Worm (Caenorhabditis elegans) whole organism, mixed stage, embryonic: ENCODE measurements around the gene fbxa-5.

Experiments
- M03D4.4 ChIP-seq: sonication (generic microtip); optimal IDR thresholded peaks from 2 replicates; lab custom pipeline; 2017; ENCODE audit warnings: mild to moderate bottlenecking, missing genetic modification characterization, missing compliant biosample characterization
- bed-3 ChIP-seq: fragments of 200-800 bp; sonication (Bioruptor generic); optimal IDR thresholded peaks from 3 replicates; lab custom pipeline; 2018; ENCODE audit warnings: mild to moderate bottlenecking, missing genetic modification characterization, moderate library complexity, missing compliant biosample characterization
- ceh-39 ChIP-seq: fragments of 150-350 bp; optimal IDR thresholded peaks from 2 replicates; lab custom pipeline; 2014; ENCODE audit warnings: missing biosample characterization, missing genetic modification characterization
- ceh-43 ChIP-seq: fragments of 200-800 bp; sonication (Bioruptor generic); optimal IDR thresholded peaks from 2 replicates; lab custom pipeline; 2018; ENCODE audit warnings: mild to moderate bottlenecking, missing genetic modification characterization, moderate library complexity, missing compliant biosample characterization
- ces-1 ChIP-seq: fragments of 150-350 bp; optimal IDR thresholded peaks from 2 replicates; lab custom pipeline; 2014; ENCODE audit warnings: missing biosample characterization, missing genetic modification reagents, missing genetic modification characterization
- cnd-1 ChIP-seq: fragments of 200-800 bp; sonication (Bioruptor generic); optimal IDR thresholded peaks from 2 replicates; lab custom pipeline; 2018; ENCODE audit warnings: mild to moderate bottlenecking, missing genetic modification characterization, missing compliant biosample characterization
- elt-1 ChIP-seq: sonication (generic microtip); optimal IDR thresholded peaks from 2 replicates; lab custom pipeline; 2017; ENCODE audit warnings: missing genetic modification characterization, mild to moderate bottlenecking, missing compliant biosample characterization, antibody characterized with exemption, moderate library complexity, borderline replicate concordance; ENCODE audit not compliant: insufficient read depth
- elt-3 ChIP-seq: fragments of 150-350 bp; optimal IDR thresholded peaks from 2 replicates; lab custom pipeline; 2014; ENCODE audit warnings: missing biosample characterization, missing genetic modification characterization
- flh-1 ChIP-seq: fragments of 200-800 bp; sonication (Bioruptor generic); optimal IDR thresholded peaks from 2 replicates; lab custom pipeline; 2018; ENCODE audit warnings: mild to moderate bottlenecking, missing genetic modification characterization, moderate library complexity, missing compliant biosample characterization
- ham-2 ChIP-seq: fragments of 200-800 bp; sonication (Bioruptor generic); optimal IDR thresholded peaks from 2 replicates; lab custom pipeline; 2018; ENCODE audit warnings: mild to moderate bottlenecking, missing genetic modification characterization, missing compliant biosample characterization
- hlh-1 ChIP-seq: fragments of 150-350 bp; optimal IDR thresholded peaks from 2 replicates; lab custom pipeline; 2014; ENCODE audit warnings: missing biosample characterization, missing genetic modification reagents, missing genetic modification characterization
- lin-13 ChIP-seq: fragments of 150-350 bp; optimal IDR thresholded peaks from 2 replicates; lab custom pipeline; 2014; ENCODE audit warnings: missing biosample characterization, missing genetic modification characterization
- lin-32 ChIP-seq: fragments of 200-800 bp; sonication (Bioruptor generic); optimal IDR thresholded peaks from 2 replicates; lab custom pipeline; 2018; ENCODE audit warnings: mild to moderate bottlenecking, missing genetic modification characterization, missing compliant biosample characterization
- lsy-2 ChIP-seq: fragments of 150-350 bp; optimal IDR thresholded peaks from 2 replicates; lab custom pipeline; 2014; ENCODE audit warnings: missing biosample characterization, missing genetic modification characterization
- mab-5 ChIP-seq: fragments of 150-350 bp; optimal IDR thresholded peaks from 2 replicates; lab custom pipeline; 2014; ENCODE audit warnings: missing biosample characterization, missing genetic modification characterization
- mls-2 ChIP-seq: sonication (generic microtip); optimal IDR thresholded peaks from 2 replicates; lab custom pipeline; 2016; ENCODE audit warnings: mild to moderate bottlenecking, missing genetic modification characterization, moderate library complexity, missing compliant biosample characterization
- nhr-12 ChIP-seq: fragments of 150-350 bp; optimal IDR thresholded peaks from 2 replicates; lab custom pipeline; 2014; ENCODE audit warnings: missing biosample characterization, missing genetic modification characterization
- nhr-2 ChIP-seq: fragments of 150-350 bp; optimal IDR thresholded peaks from 2 replicates; lab custom pipeline; 2014; ENCODE audit warnings: missing biosample characterization, missing genetic modification characterization
- nhr-237 ChIP-seq: fragments of 150-350 bp; optimal IDR thresholded peaks from 2 replicates; lab custom pipeline; 2014; ENCODE audit warnings: missing biosample characterization, missing genetic modification characterization
- nhr-28 ChIP-seq: fragments of 150-350 bp; optimal IDR thresholded peaks from 2 replicates; lab custom pipeline; 2014; ENCODE audit warnings: missing biosample characterization, missing genetic modification characterization
- nhr-76 ChIP-seq: sonication (generic microtip); optimal IDR thresholded peaks from 2 replicates; lab custom pipeline; 2017; ENCODE audit warnings: missing biosample characterization, missing genetic modification characterization
- pha-4 ChIP-seq: fragments of 150-350 bp; optimal IDR thresholded peaks from 2 replicates; lab custom pipeline; 2018; ENCODE audit warnings: missing biosample characterization, missing genetic modification reagents, missing genetic modification characterization
- sem-2 ChIP-seq: fragments of 200-800 bp; sonication (Bioruptor generic); optimal IDR thresholded peaks from 2 replicates; lab custom pipeline; 2018; ENCODE audit warnings: mild to moderate bottlenecking, missing genetic modification characterization, missing compliant biosample characterization
- snpc-4 ChIP-seq: fragments of 150-350 bp; optimal IDR thresholded peaks from 2 replicates; lab custom pipeline; 2014; ENCODE audit warnings: missing biosample characterization, missing genetic modification characterization
- sptf-1 ChIP-seq: sonication (generic microtip); optimal IDR thresholded peaks from 2 replicates; lab custom pipeline; 2017; ENCODE audit warnings: mild to moderate bottlenecking, missing genetic modification characterization, moderate library complexity, missing compliant biosample characterization
- tbx-8 ChIP-seq: fragments of 200-800 bp; sonication (Bioruptor generic); optimal IDR thresholded peaks from 2 replicates; lab custom pipeline; 2018; ENCODE audit warnings: mild to moderate bottlenecking, missing genetic modification characterization, moderate library complexity, missing compliant biosample characterization
- unc-120 ChIP-seq: sonication (generic microtip); optimal IDR thresholded peaks from 2 replicates; lab custom pipeline; 2017; ENCODE audit warnings: missing genetic modification characterization, missing compliant biosample characterization; ENCODE audit not compliant: poor library complexity, severe bottlenecking
- unc-39 ChIP-seq: fragments of 150-350 bp; optimal IDR thresholded peaks from 2 replicates; lab custom pipeline; 2014; ENCODE audit warnings: missing biosample characterization, missing genetic modification characterization
- unc-62 ChIP-seq: fragments of 150-350 bp; optimal IDR thresholded peaks from 2 replicates; lab custom pipeline; 2014; ENCODE audit warnings: missing biosample characterization, missing genetic modification reagents, missing genetic modification characterization
- zip-8 ChIP-seq: fragments of 150-350 bp; optimal IDR thresholded peaks from 2 replicates; lab custom pipeline; 2014; ENCODE audit warnings: missing biosample characterization, missing genetic modification characterization
- ztf-11 ChIP-seq: fragments of 150-350 bp; optimal IDR thresholded peaks from 2 replicates; lab custom pipeline; 2014; ENCODE audit warnings: missing biosample characterization, missing genetic modification characterization

Gene fbxa-5

DNA sequence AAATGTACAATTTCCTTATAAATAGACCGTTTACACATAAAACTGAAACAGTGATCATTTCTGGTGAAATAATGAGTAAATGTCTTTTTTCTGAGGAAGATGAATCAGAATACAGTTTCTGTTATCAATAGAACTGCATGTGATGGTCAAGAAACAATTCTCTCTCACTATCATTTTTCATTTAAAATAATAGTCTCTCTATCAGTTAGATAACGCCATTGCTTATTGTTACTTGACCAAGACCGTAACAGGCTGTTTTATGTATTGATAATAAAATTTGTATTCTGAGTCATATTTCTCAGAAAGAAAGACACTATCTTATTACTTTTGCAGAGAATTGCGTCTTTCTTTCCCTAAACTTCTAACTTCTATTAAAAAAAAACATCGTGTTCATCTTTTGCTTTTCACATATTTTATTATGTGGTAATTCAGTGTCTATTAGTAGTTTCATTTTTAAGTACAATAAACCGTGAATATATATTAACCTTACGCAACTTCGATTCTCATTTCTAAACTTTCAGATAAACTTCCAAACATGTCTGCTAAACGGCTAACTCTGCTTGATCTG is 44.9 kb downstream of the fbxa-5 start, which contains the start of gene fbxa-35:
TSS of gene fbxa-35 (plus strand) at position 518 of the 568 bp plus-strand sequence.
- no peak for TF ChIP-seq tbx-8
- no peak for TF ChIP-seq nhr-2 (tag; lab: Kevin White, UChicago)
- no peak for TF ChIP-seq ces-1 (GFP tag; lab: Kevin White, UChicago)
- TF ChIP-seq M03D4.4: no peak
- TF ChIP-seq bed-3: no peak
- no peak for TF ChIP-seq mls-2 (tag; lab: Kevin White, UChicago)
- TF ChIP-seq zip-8 (tag; lab: Kevin White, UChicago): no peak
- no peak for TF ChIP-seq nhr-28
- TF ChIP-seq unc-120: no peak
- no peak for TF ChIP-seq nhr-76
- no peak for TF ChIP-seq ztf-11 (tag; lab: Kevin White, UChicago)
- no peak for TF ChIP-seq mab-5 (tag; lab: Kevin White, UChicago)

- no peak for TF ChIP-seq sem-2 (GFP tag; lab: Kevin White, UChicago)
- no peak for TF ChIP-seq sptf-1 (tag; lab: Kevin White, UChicago)
- TF ChIP-seq ham-2 (GFP tag; lab: Kevin White, UChicago): no peak
- TF ChIP-seq unc-120: no peak
- no peak for TF ChIP-seq elt-1
- no peak for TF ChIP-seq ztf-11 (tag; lab: Kevin White, UChicago)
- TF ChIP-seq lin-32: no peak
- no peak for TF ChIP-seq ceh-39
- no peak for TF ChIP-seq ceh-43 (GFP tag; lab: Kevin White, UChicago)
- no peak for TF ChIP-seq unc-62
- no peak for TF ChIP-seq snpc-4 (tag; lab: Kevin White, UChicago)
- no peak for TF ChIP-seq tbx-8
- no peak for TF ChIP-seq elt-3 (tag; lab: Kevin White, UChicago)
- no peak for TF ChIP-seq lsy-2
- no peak for TF ChIP-seq mab-5 (tag; lab: Kevin White, UChicago)
- TF ChIP-seq, all 35 proteins: peak for 0
Measured at ce11 chrIII:1293135-1293534, 47.0 kb downstream of the fbxa-5 start, which contains the start of gene fbxa-36. Gene fbxa-36, minus strand, starts transcription at chrIII:1293235.

DNA sequence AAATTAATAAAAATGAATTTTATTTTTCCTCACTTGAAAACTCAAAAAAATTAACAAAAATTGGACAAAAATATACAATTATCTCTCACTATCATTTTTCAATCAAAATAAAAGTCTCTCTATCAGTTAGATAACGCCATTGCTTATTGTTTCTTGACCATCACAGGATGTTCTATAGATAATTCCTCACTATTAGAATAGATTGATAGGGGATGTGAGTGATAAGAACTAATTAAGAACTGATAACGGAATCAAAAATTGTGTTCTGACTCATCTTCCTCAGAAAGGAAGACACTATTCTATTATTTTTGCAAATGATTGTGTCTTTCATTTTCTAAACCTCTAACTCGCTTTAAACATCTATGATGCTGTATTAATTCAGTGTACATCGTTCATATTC is 51.0 kb downstream of the fbxa-5 start:
- TF ChIP-seq flh-1 (GFP tag; lab: Kevin White, UChicago): no peak
- no peak for TF ChIP-seq elt-1
- TF ChIP-seq zip-8 (tag; lab: Kevin White, UChicago): no peak
- no peak for TF ChIP-seq bed-3
- TF ChIP-seq lsy-2: no peak
- no peak for TF ChIP-seq elt-3 (tag; lab: Kevin White, UChicago)
- TF ChIP-seq ceh-39: no peak
- TF ChIP-seq lin-13 (tag; lab: Kevin White, UChicago): no peak
- TF ChIP-seq mls-2 (tag; lab: Kevin White, UChicago): no peak
- TF ChIP-seq cnd-1 (tag; lab: Kevin White, UChicago): no peak
- no peak for TF ChIP-seq nhr-2 (tag; lab: Kevin White, UChicago)
- no peak for TF ChIP-seq nhr-237 (tag; lab: Kevin White, UChicago)
- no peak for TF ChIP-seq snpc-4 (tag; lab: Kevin White, UChicago)
- no peak for TF ChIP-seq tbx-8
- no peak for TF ChIP-seq sem-2 (GFP tag; lab: Kevin White, UChicago)
- no peak for TF ChIP-seq hlh-1
- TF ChIP-seq lin-32: no peak
- no peak for TF ChIP-seq unc-62
- no peak for TF ChIP-seq unc-39

- TF ChIP-seq ztf-11 (tag; lab: Kevin White, UChicago) (no peak), pha-4 (no peak), unc-62 (no peak), nhr-237 (tag; lab: Kevin White, UChicago) (no peak), unc-120 (no peak), lsy-2 (no peak), sem-2 (GFP tag; lab: Kevin White, UChicago) (no peak), nhr-12 (no peak), flh-1 (GFP tag; lab: Kevin White, UChicago) (no peak), ces-1 (GFP tag; lab: Kevin White, UChicago) (no peak), lin-32 (no peak)
Measured at ce11 chrIII:1288473-1289056, 51.6 kb downstream of the fbxa-5 start, which contains the start of gene fbxa-50. Gene fbxa-50, minus strand, starts transcription at chrIII:1288523.
